Worm (Caenorhabditis elegans) whole organism, L1 larva: ENCODE results near the gene dhhc-1.

Experiments used
- C16A3.4 ChIP-seq: fragments of 150-350 bp; optimal IDR thresholded peaks from 2 replicates; lab custom pipeline; 2014; ENCODE audit warnings: missing biosample characterization, missing genetic modification characterization
- F16B12.6 ChIP-seq: fragments of 150-350 bp; optimal IDR thresholded peaks from 2 replicates; lab custom pipeline; 2014; ENCODE audit warnings: missing biosample characterization, missing genetic modification characterization
- alr-1 ChIP-seq: fragments of 200-800 bp; sonication (Bioruptor generic); optimal IDR thresholded peaks from 2 replicates; lab custom pipeline; 2018; ENCODE audit warnings: borderline replicate concordance, mild to moderate bottlenecking, missing genetic modification characterization, missing compliant biosample characterization
- blmp-1 ChIP-seq: fragments of 150-350 bp; optimal IDR thresholded peaks from 2 replicates; lab custom pipeline; 2014; ENCODE audit warnings: missing biosample characterization, missing genetic modification characterization
- ceh-82 ChIP-seq, 3 experiments: fragments of 150-350 bp in 1 of 3; sonication (generic microtip) in 2 of 3; optimal IDR thresholded peaks; 2 replicates each; lab custom pipeline; 2014 to 2017; ENCODE audit warnings: missing biosample characterization in 3 of 3, missing genetic modification characterization in 3 of 3
- ces-1 ChIP-seq: fragments of 150-350 bp; optimal IDR thresholded peaks from 2 replicates; lab custom pipeline; 2014; ENCODE audit warnings: missing biosample characterization, missing genetic modification reagents, missing genetic modification characterization
- dpl-1 ChIP-seq, 3 experiments: fragments of 150-350 bp in 2 of 3; sonication (generic microtip) in 1 of 3; optimal IDR thresholded peaks; 2 replicates each; lab custom pipeline; 2014 to 2017; ENCODE audit warnings: missing biosample characterization in 3 of 3, missing genetic modification characterization in 3 of 3, missing genetic modification reagents in 3 of 3
- efl-1 ChIP-seq, 4 experiments: fragments of 150-350 bp; optimal IDR thresholded peaks in 3 of 4; peaks in 1 of 4; 1 replicate in 1 of 4; 2 replicates in 3 of 4; lab custom pipeline; 2014; ENCODE audit warnings: missing biosample characterization in 2 of 4, missing genetic modification characterization in 2 of 4, missing genetic modification reagents in 2 of 4
- elt-3 ChIP-seq, 6 experiments: fragments of 150-350 bp in 1 of 6; sonication (generic microtip); optimal IDR thresholded peaks; 2 replicates each; lab custom pipeline; 2017 to 2018; ENCODE audit warnings: missing biosample characterization in 6 of 6, missing genetic modification characterization in 6 of 6, inconsistent platforms in 1 of 6
- ets-5 ChIP-seq: fragments of 200-800 bp; sonication (Bioruptor generic); IDR thresholded peaks from 2 replicates; pipeline ENCODE4 v1.3.6; 2022; ENCODE audit warnings: missing genetic modification characterization, missing compliant biosample characterization
- fos-1 ChIP-seq: fragments of 150-350 bp; optimal IDR thresholded peaks from 2 replicates; lab custom pipeline; 2014; ENCODE audit warnings: missing biosample characterization, missing genetic modification characterization
- hlh-17 ChIP-seq: fragments of 200-800 bp; sonication (Bioruptor generic); optimal IDR thresholded peaks from 2 replicates; lab custom pipeline; 2018; ENCODE audit warnings: missing genetic modification characterization, mild to moderate bottlenecking, missing compliant biosample characterization, moderate library complexity, borderline replicate concordance
- hlh-4 ChIP-seq: sonication (generic microtip); optimal IDR thresholded peaks from 2 replicates; lab custom pipeline; 2016; ENCODE audit warnings: mild to moderate bottlenecking, missing genetic modification characterization, missing compliant biosample characterization
- lin-14 ChIP-seq: fragments of 200-800 bp; sonication (Bioruptor generic); optimal IDR thresholded peaks from 2 replicates; lab custom pipeline; 2018; ENCODE audit warnings: mild to moderate bottlenecking, missing genetic modification characterization, moderate library complexity, missing compliant biosample characterization
- lin-35 ChIP-seq, 2 experiments: fragments of 150-350 bp; optimal IDR thresholded peaks; 2 replicates each; lab custom pipeline; 2014; ENCODE audit warnings: missing biosample characterization in 2 of 2, missing genetic modification characterization in 2 of 2, missing genetic modification reagents in 2 of 2
- lin-39 ChIP-seq: fragments of 150-350 bp; optimal IDR thresholded peaks from 2 replicates; lab custom pipeline; 2014; ENCODE audit warnings: missing biosample characterization, missing genetic modification reagents, missing genetic modification characterization
- lir-3 ChIP-seq: sonication (generic microtip); optimal IDR thresholded peaks from 2 replicates; lab custom pipeline; 2016; ENCODE audit warnings: mild to moderate bottlenecking, missing genetic modification characterization, moderate library complexity, missing compliant biosample characterization; ENCODE audit not compliant: poor library complexity
- lsy-2 ChIP-seq, 2 experiments: fragments of 150-350 bp; optimal IDR thresholded peaks; 2 replicates each; lab custom pipeline; 2014; ENCODE audit warnings: missing biosample characterization in 2 of 2, missing genetic modification characterization in 2 of 2
- mdl-1 ChIP-seq, 2 experiments: fragments of 150-350 bp; optimal IDR thresholded peaks; 2 replicates each; lab custom pipeline; 2014 to 2017; ENCODE audit warnings: missing biosample characterization in 2 of 2, missing genetic modification characterization in 2 of 2, inconsistent platforms in 1 of 2
- mep-1 ChIP-seq: fragments of 150-350 bp; optimal IDR thresholded peaks from 2 replicates; lab custom pipeline; 2014; ENCODE audit warnings: missing biosample characterization, missing genetic modification characterization
- nhr-19 ChIP-seq: fragments of 200-800 bp; sonication (Bioruptor generic); conservative IDR thresholded peaks from 2 replicates; pipeline ENCODE4 v1.3.6; 2022; ENCODE audit warnings: missing genetic modification characterization, missing compliant biosample characterization
- nhr-28 ChIP-seq: fragments of 150-350 bp; optimal IDR thresholded peaks from 2 replicates; lab custom pipeline; 2014; ENCODE audit warnings: missing biosample characterization, missing genetic modification characterization
- nhr-47 ChIP-seq: sonication (generic microtip); optimal IDR thresholded peaks from 2 replicates; lab custom pipeline; 2016; ENCODE audit warnings: mild to moderate bottlenecking, missing genetic modification characterization, moderate library complexity, missing compliant biosample characterization
- nhr-71 ChIP-seq: sonication (generic microtip); optimal IDR thresholded peaks from 2 replicates; lab custom pipeline; 2016; ENCODE audit warnings: mild to moderate bottlenecking, missing genetic modification characterization, moderate library complexity, missing compliant biosample characterization
- nhr-84 ChIP-seq: sonication (generic microtip); optimal IDR thresholded peaks from 2 replicates; lab custom pipeline; 2017; ENCODE audit warnings: missing biosample characterization, missing genetic modification characterization
- nhr-85 ChIP-seq: sonication (generic microtip); peaks from one replicate; lab custom pipeline; 2016; ENCODE audit warnings: missing genetic modification characterization, inconsistent platforms, missing compliant biosample characterization
- pag-3 ChIP-seq: sonication (generic microtip); optimal IDR thresholded peaks from 2 replicates; lab custom pipeline; 2017; ENCODE audit warnings: missing genetic modification characterization, mild to moderate bottlenecking, missing compliant biosample characterization, antibody characterized with exemption, borderline replicate concordance; ENCODE audit not compliant: insufficient read depth
- rnt-1 ChIP-seq: sonication (generic microtip); optimal IDR thresholded peaks from 2 replicates; lab custom pipeline; 2016; ENCODE audit warnings: mild to moderate bottlenecking, missing genetic modification characterization, moderate library complexity, missing compliant biosample characterization
- snu-23 ChIP-seq: sonication (generic microtip); optimal IDR thresholded peaks from 2 replicates; lab custom pipeline; 2016; ENCODE audit warnings: missing genetic modification characterization, missing compliant biosample characterization
- sox-4 ChIP-seq: sonication (generic microtip); optimal IDR thresholded peaks from 2 replicates; lab custom pipeline; 2016; ENCODE audit warnings: missing genetic modification characterization, missing compliant biosample characterization
- sup-37 ChIP-seq: fragments of 200-800 bp; sonication (Bioruptor generic); optimal IDR thresholded peaks from 2 replicates; lab custom pipeline; 2018; ENCODE audit warnings: mild to moderate bottlenecking, missing genetic modification characterization, missing compliant biosample characterization
- swsn-7 ChIP-seq: sonication (generic microtip); optimal IDR thresholded peaks from 2 replicates; lab custom pipeline; 2016; ENCODE audit warnings: missing genetic modification characterization, missing compliant biosample characterization
- tbx-2 ChIP-seq: sonication (generic microtip); optimal IDR thresholded peaks from 2 replicates; lab custom pipeline; 2016; ENCODE audit warnings: missing genetic modification characterization, missing compliant biosample characterization
- unc-62 ChIP-seq: fragments of 150-350 bp; optimal IDR thresholded peaks from 2 replicates; lab custom pipeline; 2014; ENCODE audit warnings: missing biosample characterization, missing genetic modification reagents, missing genetic modification characterization
- vab-15 ChIP-seq: sonication (generic microtip); optimal IDR thresholded peaks from 2 replicates; lab custom pipeline; 2017; ENCODE audit warnings: missing genotype, mild to moderate bottlenecking, missing genetic modification characterization, missing compliant biosample characterization
- xbp-1 ChIP-seq: sonication (generic microtip); optimal IDR thresholded peaks from 2 replicates; lab custom pipeline; 2016; ENCODE audit warnings: missing genetic modification characterization, missing compliant biosample characterization

The dhhc-1 gene

ce11 chrX:15100369-15100963 lies at the start of gene dhhc-1:
Gene dhhc-1, minus strand, starts transcription at chrX:15100419.
- TF ChIP-seq swsn-7 = peak; percentile 50
- no peak for TF ChIP-seq alr-1 (tag; lab: Kevin White, UChicago)
- peak in 1 of 3 experiments; percentile 6 for TF ChIP-seq dpl-1 (GFP tag; optimal IDR thresholded peaks at IDR 0.05; lab: Kevin White, UChicago)
- no peak for TF ChIP-seq sup-37
- no peak for TF ChIP-seq C16A3.4
- peak; percentile 68 for TF ChIP-seq snu-23
- no peak for TF ChIP-seq F16B12.6 (tag; lab: Kevin White, UChicago)
- TF ChIP-seq lin-35 (GFP tag; optimal IDR thresholded peaks at IDR 0.05; lab: Kevin White, UChicago) = peak; percentile 16 to 24
- peak; percentile 84 for TF ChIP-seq lin-14
- TF ChIP-seq ceh-82 (tag; optimal IDR thresholded peaks at IDR 0.05; lab: Kevin White, UChicago) = peak; percentile 19 to 60 (median 28)
- TF ChIP-seq blmp-1 (tag; lab: Kevin White, UChicago) = peak; percentile 42
- TF ChIP-seq efl-1 (optimal IDR thresholded peaks at IDR 0.05; lab: Kevin White, UChicago) = peak in 1 of 2 experiments; percentile 30
- no peak for TF ChIP-seq efl-1 (GFP tag; optimal IDR thresholded peaks at IDR 0.05 in 1 of 2; lab: Kevin White, UChicago)
- TF ChIP-seq lsy-2 (tag; optimal IDR thresholded peaks at IDR 0.05; lab: Kevin White, UChicago) = peak in 1 of 2 experiments; percentile 15
- TF ChIP-seq nhr-71 (tag; lab: Kevin White, UChicago) = peak; percentile 60
- TF ChIP-seq hlh-4 = no peak
- peak; percentile 24 for TF ChIP-seq xbp-1
- TF ChIP-seq mdl-1 (tag; optimal IDR thresholded peaks at IDR 0.05; lab: Kevin White, UChicago) = peak in 1 of 2 experiments; percentile 24
- TF ChIP-seq sox-4 (tag; lab: Kevin White, UChicago) = no peak
- TF ChIP-seq nhr-19 (GFP tag; lab: Robert Waterston, UW) = peak; percentile 35; the same call in 1 of the 2 replicates
- TF ChIP-seq nhr-28 (tag; lab: Kevin White, UChicago) = no peak
- TF ChIP-seq rnt-1 (tag; lab: Kevin White, UChicago) = peak; percentile 28
- TF ChIP-seq tbx-2 (tag; lab: Kevin White, UChicago) = peak; percentile 31
- TF ChIP-seq ets-5 (GFP tag; lab: Robert Waterston, UW) = no peak
- peak; percentile 29 for TF ChIP-seq nhr-47 (tag; lab: Kevin White, UChicago)
- TF ChIP-seq lin-39 (tag; lab: Kevin White, UChicago) = peak; percentile 25
- peak; percentile 48 for TF ChIP-seq mep-1 (tag; lab: Kevin White, UChicago)
- TF ChIP-seq pag-3 (tag; lab: Kevin White, UChicago) = peak; percentile 63

- TF ChIP-seq hlh-17 (GFP tag; lab: Kevin White, UChicago) (no peak), lir-3 (tag; lab: Kevin White, UChicago) (no peak), mdl-1 (tag; optimal IDR thresholded peaks at IDR 0.05; lab: Kevin White, UChicago) (no peak), ces-1 (GFP tag; lab: Kevin White, UChicago) (no peak), vab-15 (tag; lab: Kevin White, UChicago) (no peak), lin-14 (no peak), unc-62 (GFP tag; lab: Kevin White, UChicago) (no peak), nhr-84 (no peak)
Measured at ce11 chrX:15148831-15149230, 48.6 kb upstream of the dhhc-1 start.

ce11 chrX:15148389-15148788 lies 48.2 kb upstream of the dhhc-1 start:
- TF ChIP-seq fos-1 (tag; lab: Kevin White, UChicago) (no peak), elt-3 (tag; optimal IDR thresholded peaks at IDR 0.05; lab: Kevin White, UChicago) (no peak), nhr-85 (tag; lab: Kevin White, UChicago) (peak; percentile 10)
